Worm (Caenorhabditis elegans) whole organism, late embryonic: ENCODE results near the gene C18H2.5.

Source experiments
- C08G9.2 ChIP-seq: sonication (generic microtip); optimal IDR thresholded peaks from 2 replicates; lab custom pipeline; 2016; ENCODE audit warnings: mild to moderate bottlenecking, missing genetic modification characterization, moderate library complexity, missing compliant biosample characterization
- C38D4.7 ChIP-seq: fragments of 200-800 bp; sonication (Bioruptor generic); optimal IDR thresholded peaks from 2 replicates; lab custom pipeline; 2018; ENCODE audit warnings: mild to moderate bottlenecking, missing genetic modification characterization, moderate library complexity, missing compliant biosample characterization
- F13H6.1 ChIP-seq: sonication (generic microtip); optimal IDR thresholded peaks from 2 replicates; lab custom pipeline; 2016; ENCODE audit warnings: missing genetic modification characterization, missing compliant biosample characterization
- T23F11.4 ChIP-seq: fragments of 200-800 bp; sonication (Bioruptor generic); optimal IDR thresholded peaks from 2 replicates; lab custom pipeline; 2018; ENCODE audit warnings: mild to moderate bottlenecking, missing genetic modification characterization, missing compliant biosample characterization
- Y22D7AL.16 ChIP-seq: sonication (generic microtip); optimal IDR thresholded peaks from 2 replicates; lab custom pipeline; 2016; ENCODE audit warnings: missing genetic modification characterization, missing compliant biosample characterization
- ahr-1 ChIP-seq: sonication (generic microtip); optimal IDR thresholded peaks from 2 replicates; lab custom pipeline; 2016; ENCODE audit warnings: missing genetic modification characterization, missing compliant biosample characterization
- ama-1 ChIP-seq: fragments of 150-350 bp; optimal IDR thresholded peaks from 2 replicates; lab custom pipeline; 2014
- ceh-19 ChIP-seq: fragments of 200-800 bp; sonication (Bioruptor generic); optimal IDR thresholded peaks from 2 replicates; lab custom pipeline; 2018; ENCODE audit warnings: mild to moderate bottlenecking, missing genetic modification characterization, missing compliant biosample characterization
- ceh-24 ChIP-seq: sonication (generic microtip); optimal IDR thresholded peaks from 2 replicates; lab custom pipeline; 2016; ENCODE audit warnings: mild to moderate bottlenecking, missing genetic modification characterization, missing compliant biosample characterization
- ceh-31 ChIP-seq: sonication (generic microtip); optimal IDR thresholded peaks from 2 replicates; lab custom pipeline; 2016; ENCODE audit warnings: missing genetic modification characterization, missing compliant biosample characterization
- ceh-34 ChIP-seq: sonication (generic microtip); optimal IDR thresholded peaks from 2 replicates; lab custom pipeline; 2016; ENCODE audit warnings: mild to moderate bottlenecking, missing genetic modification characterization, missing compliant biosample characterization
- ceh-45 ChIP-seq: fragments of 200-800 bp; sonication (Bioruptor generic); IDR thresholded peaks from 2 replicates; pipeline ENCODE4 v1.3.6; 2022; ENCODE audit warnings: missing genetic modification reagents, missing genetic modification characterization, missing compliant biosample characterization
- ceh-6 ChIP-seq: fragments of 200-800 bp; sonication (Bioruptor generic); optimal IDR thresholded peaks from 2 replicates; lab custom pipeline; 2018; ENCODE audit warnings: mild to moderate bottlenecking, missing genetic modification characterization, missing compliant biosample characterization
- dmd-4 ChIP-seq: sonication (generic microtip); optimal IDR thresholded peaks from 2 replicates; lab custom pipeline; 2016; ENCODE audit warnings: borderline replicate concordance, missing genetic modification characterization, missing compliant biosample characterization
- dve-1 ChIP-seq: sonication (generic microtip); optimal IDR thresholded peaks from 2 replicates; lab custom pipeline; 2017; ENCODE audit warnings: antibody characterized with exemption, mild to moderate bottlenecking, missing genetic modification characterization, missing compliant biosample characterization
- elt-2 ChIP-seq: sonication (generic microtip); optimal IDR thresholded peaks from 2 replicates; lab custom pipeline; 2016; ENCODE audit warnings: missing genetic modification reagents, missing genetic modification characterization, missing compliant biosample characterization
- elt-4 ChIP-seq: sonication (generic microtip); optimal IDR thresholded peaks from 2 replicates; lab custom pipeline; 2016; ENCODE audit warnings: missing genetic modification characterization, missing compliant biosample characterization
- ets-4 ChIP-seq: sonication (generic microtip); optimal IDR thresholded peaks from 2 replicates; lab custom pipeline; 2016; ENCODE audit warnings: missing genetic modification characterization, missing compliant biosample characterization
- gmeb-2 ChIP-seq: sonication (generic microtip); optimal IDR thresholded peaks from 2 replicates; lab custom pipeline; 2016; ENCODE audit warnings: missing genetic modification characterization, inconsistent platforms, missing compliant biosample characterization
- hlh-13 ChIP-seq: fragments of 200-800 bp; sonication (Bioruptor generic); optimal IDR thresholded peaks from 2 replicates; lab custom pipeline; 2018; ENCODE audit warnings: mild to moderate bottlenecking, missing genetic modification characterization, missing compliant biosample characterization
- hlh-8 ChIP-seq: sonication (generic microtip); optimal IDR thresholded peaks from 2 replicates; lab custom pipeline; 2016; ENCODE audit warnings: missing genotype, missing genetic modification characterization, missing compliant biosample characterization
- lim-6 ChIP-seq: sonication (generic microtip); optimal IDR thresholded peaks from 2 replicates; lab custom pipeline; 2016; ENCODE audit warnings: missing genetic modification characterization, missing compliant biosample characterization
- lin-11 ChIP-seq: fragments of 200-800 bp; sonication (Bioruptor generic); optimal IDR thresholded peaks from 2 replicates; lab custom pipeline; 2018; ENCODE audit warnings: mild to moderate bottlenecking, missing genetic modification characterization, missing compliant biosample characterization
- madf-2 ChIP-seq: sonication (generic microtip); optimal IDR thresholded peaks from 2 replicates; lab custom pipeline; 2017; ENCODE audit warnings: missing genetic modification characterization, missing compliant biosample characterization
- nfya-1 ChIP-seq: sonication (generic microtip); optimal IDR thresholded peaks from 2 replicates; lab custom pipeline; 2017; ENCODE audit warnings: missing genetic modification characterization, mild to moderate bottlenecking, missing compliant biosample characterization, antibody characterized with exemption, moderate library complexity
- nhr-11 ChIP-seq: fragments of 150-350 bp; optimal IDR thresholded peaks from 2 replicates; lab custom pipeline; 2014; ENCODE audit warnings: missing biosample characterization, missing genetic modification characterization
- pat-9 ChIP-seq: fragments of 200-800 bp; sonication (Bioruptor generic); optimal IDR thresholded peaks from 2 replicates; lab custom pipeline; 2018; ENCODE audit warnings: mild to moderate bottlenecking, missing genetic modification characterization, moderate library complexity, missing compliant biosample characterization
- pax-1 ChIP-seq: fragments of 150-350 bp; optimal IDR thresholded peaks from 2 replicates; lab custom pipeline; 2014; ENCODE audit warnings: missing biosample characterization, missing genetic modification characterization
- pha-2 ChIP-seq: sonication (generic microtip); optimal IDR thresholded peaks from 2 replicates; lab custom pipeline; 2017; ENCODE audit warnings: mild to moderate bottlenecking, missing genetic modification characterization, missing compliant biosample characterization
- pqm-1 ChIP-seq: sonication (generic microtip); optimal IDR thresholded peaks from 2 replicates; lab custom pipeline; 2016; ENCODE audit warnings: missing genetic modification characterization, missing compliant biosample characterization
- pros-1 ChIP-seq: fragments of 150-350 bp; optimal IDR thresholded peaks from 2 replicates; lab custom pipeline; 2014; ENCODE audit warnings: missing biosample characterization, missing genetic modification reagents, missing genetic modification characterization
- sox-4 ChIP-seq: sonication (generic microtip); optimal IDR thresholded peaks from 2 replicates; lab custom pipeline; 2017; ENCODE audit warnings: mild to moderate bottlenecking, missing genetic modification characterization, inconsistent platforms, missing compliant biosample characterization
- syd-9 ChIP-seq: sonication (generic microtip); optimal IDR thresholded peaks from 2 replicates; lab custom pipeline; 2016; ENCODE audit warnings: mild to moderate bottlenecking, missing genetic modification characterization, moderate library complexity, missing compliant biosample characterization
- tbx-2 ChIP-seq: sonication (generic microtip); optimal IDR thresholded peaks from 2 replicates; lab custom pipeline; 2016; ENCODE audit warnings: missing genetic modification characterization, missing compliant biosample characterization
- tbx-7 ChIP-seq: sonication (generic microtip); optimal IDR thresholded peaks from 2 replicates; lab custom pipeline; 2016; ENCODE audit warnings: missing genotype, missing genetic modification characterization, missing compliant biosample characterization
- ttx-3 ChIP-seq: sonication (generic microtip); optimal IDR thresholded peaks from 2 replicates; lab custom pipeline; 2016; ENCODE audit warnings: missing genetic modification reagents, missing genetic modification characterization, missing compliant biosample characterization
- unc-3 ChIP-seq, 2 experiments: fragments of 200-800 bp in 1 of 2; sonication (Bioruptor generic) in 1 of 2; sonication (generic microtip) in 1 of 2; conservative IDR thresholded peaks in 1 of 2; optimal IDR thresholded peaks in 1 of 2; 2 replicates each; pipeline versions ENCODE4 v1.3.6 to Lab custom; 2016 to 2022; ENCODE audit warnings: missing compliant biosample characterization in 2 of 2, missing genetic modification characterization in 2 of 2, missing genetic modification reagents in 1 of 2
- unc-42 ChIP-seq: sonication (generic microtip); optimal IDR thresholded peaks from 2 replicates; lab custom pipeline; 2016; ENCODE audit warnings: missing genotype, missing genetic modification characterization, missing compliant biosample characterization
- unc-55 ChIP-seq: sonication (generic microtip); optimal IDR thresholded peaks from 2 replicates; lab custom pipeline; 2017; ENCODE audit warnings: missing biosample characterization, missing genetic modification reagents, missing genetic modification characterization
- unc-86 ChIP-seq: sonication (generic microtip); optimal IDR thresholded peaks from 2 replicates; lab custom pipeline; 2016; ENCODE audit warnings: missing genetic modification characterization, missing compliant biosample characterization

C18H2.5 gene

DNA sequence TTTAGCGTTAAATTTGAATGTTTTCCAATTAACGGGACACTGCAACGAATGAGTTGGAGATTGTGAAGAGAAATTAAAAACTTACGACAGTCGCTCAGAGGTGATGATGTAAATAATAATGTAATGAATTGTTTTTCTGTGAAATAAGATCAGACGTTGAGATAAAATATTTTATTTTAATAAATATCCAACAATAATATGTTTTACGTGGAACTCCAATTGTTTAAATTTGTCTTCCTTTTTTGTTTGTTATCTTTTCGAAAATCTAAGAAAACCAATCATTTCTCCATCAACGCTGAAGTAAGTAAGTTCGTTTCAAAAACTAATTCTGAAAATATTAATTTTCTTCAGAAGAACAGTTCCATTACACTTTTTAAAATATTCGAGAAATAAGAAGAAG, at the start of gene C18H2.5:
C18H2.5 (minus strand) TSS at position 101 of the 400 bp plus-strand sequence.
- TF ChIP-seq dve-1, result no peak
- TF ChIP-seq ceh-6 (GFP tag; lab: Kevin White, UChicago), result no peak
- no peak for TF ChIP-seq unc-86
- no peak for TF ChIP-seq ceh-34 (tag; lab: Kevin White, UChicago)
- no peak for TF ChIP-seq ets-4
- no peak for TF ChIP-seq Y22D7AL.16 (tag; lab: Kevin White, UChicago)
- no peak for TF ChIP-seq ttx-3 (tag; lab: Kevin White, UChicago)
- TF ChIP-seq hlh-13 (GFP tag; lab: Kevin White, UChicago), result no peak
- no peak for TF ChIP-seq pros-1 (tag; lab: Kevin White, UChicago)
- no peak for TF ChIP-seq hlh-8 (tag; lab: Kevin White, UChicago)
- no peak for TF ChIP-seq ceh-45 (GFP tag; lab: Robert Waterston, UW)

DNA sequence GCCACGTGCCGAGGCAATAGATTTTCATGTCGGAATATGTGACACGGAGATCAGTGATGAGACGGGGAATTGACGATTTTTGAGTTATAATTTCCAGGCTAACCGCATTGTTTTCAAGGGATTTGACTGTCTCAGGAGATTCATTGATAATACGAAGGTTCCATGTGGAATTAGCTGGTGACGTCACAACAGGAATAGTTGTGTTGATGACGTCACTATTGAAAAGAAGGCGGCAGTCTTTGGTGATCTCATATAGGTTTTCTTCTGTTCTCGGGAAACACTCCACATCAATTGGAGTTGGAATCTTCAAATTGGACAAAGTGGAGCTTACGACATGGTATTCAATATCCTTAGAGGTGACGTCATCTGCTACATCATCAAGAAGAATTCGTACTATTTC, 49.0 kb upstream of the C18H2.5 start:
- TF ChIP-seq tbx-7 (tag; lab: Kevin White, UChicago) (no peak), C38D4.7 (GFP tag; lab: Kevin White, UChicago) (no peak), lim-6 (tag; lab: Kevin White, UChicago) (no peak), tbx-2 (tag; lab: Kevin White, UChicago) (no peak), elt-2 (tag; lab: Kevin White, UChicago) (no peak), syd-9 (tag; lab: Kevin White, UChicago) (no peak), pat-9 (tag; lab: Kevin White, UChicago) (no peak), ttx-3 (tag; lab: Kevin White, UChicago) (no peak), lin-11 (no peak), ets-4 (no peak), unc-55 (GFP tag; lab: Kevin White, UChicago) (no peak), C08G9.2 (tag; lab: Kevin White, UChicago) (no peak), T23F11.4 (no peak), unc-42 (tag; lab: Kevin White, UChicago) (no peak), ceh-19 (GFP tag; lab: Kevin White, UChicago) (no peak), dmd-4 (tag; lab: Kevin White, UChicago) (no peak), ahr-1 (tag; lab: Kevin White, UChicago) (no peak), ceh-24 (no peak)

ce11 chrIII:7737646-7738258, 43.6 kb upstream of the C18H2.5 start:
- TF ChIP-seq nfya-1 (tag; lab: Kevin White, UChicago) (no peak), elt-4 (no peak), T23F11.4 (no peak), ceh-34 (tag; lab: Kevin White, UChicago) (peak; percentile 19)

DNA sequence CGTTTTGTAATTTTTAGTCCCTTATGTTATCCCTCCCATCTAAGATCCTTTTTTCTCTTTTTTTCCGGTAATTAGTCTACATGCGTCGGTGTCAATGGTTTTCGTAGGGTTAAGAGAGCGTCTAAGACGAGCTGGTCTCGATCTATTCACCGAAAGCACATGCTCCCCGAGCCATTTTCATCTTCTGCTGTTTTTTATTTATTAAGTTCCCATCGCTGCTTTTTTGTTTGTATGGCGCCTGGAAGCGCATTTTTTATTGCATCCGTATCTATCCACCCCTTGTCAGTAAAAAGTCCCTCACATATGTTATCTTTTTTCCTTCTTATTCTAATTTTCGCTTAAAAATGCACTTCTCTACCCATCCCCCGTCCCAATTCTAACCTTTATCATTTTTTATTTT, 42.6 kb upstream of the C18H2.5 start:
- no peak for TF ChIP-seq C08G9.2 (tag; lab: Kevin White, UChicago)
- TF ChIP-seq pha-2 (tag; lab: Kevin White, UChicago), result peak; percentile 25

- no peak for TF ChIP-seq madf-2 (tag; lab: Kevin White, UChicago)
- TF ChIP-seq pqm-1 (tag; lab: Kevin White, UChicago), result no peak
- TF ChIP-seq ama-1, result no peak
- TF ChIP-seq ceh-31, result no peak
- no peak for TF ChIP-seq ceh-45 (GFP tag; lab: Robert Waterston, UW)
- no peak for TF ChIP-seq nhr-11
- TF ChIP-seq F13H6.1 (tag; lab: Kevin White, UChicago), result no peak
- TF ChIP-seq C38D4.7 (GFP tag; lab: Kevin White, UChicago), result no peak
- TF ChIP-seq unc-3 (GFP tag; conservative IDR thresholded peaks at IDR 0.05; lab: Robert Waterston, UW), result no peak
- no peak for TF ChIP-seq unc-3 (tag; optimal IDR thresholded peaks at IDR 0.05; lab: Kevin White, UChicago)
- TF ChIP-seq hlh-13 (GFP tag; lab: Kevin White, UChicago), result no peak
- TF ChIP-seq ttx-3 (tag; lab: Kevin White, UChicago), result no peak
- TF ChIP-seq ahr-1 (tag; lab: Kevin White, UChicago), result no peak
- no peak for TF ChIP-seq pax-1 (tag; lab: Kevin White, UChicago)
- no peak for TF ChIP-seq ceh-34 (tag; lab: Kevin White, UChicago)
- no peak for TF ChIP-seq gmeb-2 (tag; lab: Kevin White, UChicago)
- TF ChIP-seq sox-4 (tag; lab: Kevin White, UChicago), result no peak
Observed at ce11 chrIII:7736003-7736402, 41.8 kb upstream of the C18H2.5 start.
